Worm (Caenorhabditis elegans) whole organism, L4/young adult: ENCODE measurements around the gene cyp-14A5.

Experiments
- W03F9.2 ChIP-seq: fragments of 150-350 bp; optimal IDR thresholded peaks from 2 replicates; lab custom pipeline; 2014; ENCODE audit warnings: missing biosample characterization, missing genetic modification characterization
- dao-5 ChIP-seq: sonication (generic microtip); optimal IDR thresholded peaks from 2 replicates; lab custom pipeline; 2016; ENCODE audit warnings: missing genotype, missing genetic modification characterization, moderate library complexity, missing compliant biosample characterization
- him-1 ChIP-seq: sonication (generic microtip); optimal IDR thresholded peaks from 2 replicates; lab custom pipeline; 2016; ENCODE audit warnings: missing genotype, missing genetic modification reagents, missing genetic modification characterization, missing compliant biosample characterization

cyp-14A5 gene

ce11 chrV:5432499-5432898, 9.4 kb upstream of the cyp-14A5 start, which contains the start of gene F08F3.8:
Gene F08F3.8 (minus strand): TSS chrV:5432599.
- TF ChIP-seq W03F9.2 (tag; lab: Kevin White, UChicago) (no peak), him-1 (tag; lab: Kevin White, UChicago) (no peak), dao-5 (tag; lab: Kevin White, UChicago) (no peak)

- no peak for TF ChIP-seq him-1 (tag; lab: Kevin White, UChicago)
- no peak for TF ChIP-seq dao-5 (tag; lab: Kevin White, UChicago)
- TF ChIP-seq W03F9.2 (tag; lab: Kevin White, UChicago), result no peak
Measured at ce11 chrV:5427860-5428259, 4.8 kb upstream of the cyp-14A5 start, which contains the start of gene rhr-1. Gene rhr-1 (plus strand): TSS chrV:5428160.

- no peak for TF ChIP-seq dao-5 (tag; lab: Kevin White, UChicago)
- no peak for TF ChIP-seq W03F9.2 (tag; lab: Kevin White, UChicago)
- TF ChIP-seq him-1 (tag; lab: Kevin White, UChicago), result no peak
Measured at ce11 chrV:5426337-5426736, 3.3 kb upstream of the cyp-14A5 start.

- TF ChIP-seq dao-5 (tag; lab: Kevin White, UChicago) (no peak), W03F9.2 (tag; lab: Kevin White, UChicago) (no peak), him-1 (tag; lab: Kevin White, UChicago) (no peak)
Measured at ce11 chrV:5425008-5425407, 1.9 kb upstream of the cyp-14A5 start.

- TF ChIP-seq W03F9.2 (tag; lab: Kevin White, UChicago) (no peak), dao-5 (tag; lab: Kevin White, UChicago) (no peak), him-1 (tag; lab: Kevin White, UChicago) (no peak)
Measured at ce11 chrV:5419915-5420314, 3.2 kb downstream of the cyp-14A5 start, which contains the start of gene F08F3.6. Gene F08F3.6 (minus strand): TSS chrV:5420067.

- no peak for TF ChIP-seq W03F9.2 (tag; lab: Kevin White, UChicago)
- no peak for TF ChIP-seq him-1 (tag; lab: Kevin White, UChicago)
- no peak for TF ChIP-seq dao-5 (tag; lab: Kevin White, UChicago)
Measured at ce11 chrV:5412808-5413405, 10.2 kb downstream of the cyp-14A5 start, which contains the start of gene F08F3.10. Gene F08F3.10 (plus strand): TSS chrV:5413355.

- TF ChIP-seq W03F9.2 (tag; lab: Kevin White, UChicago) (no peak), dao-5 (tag; lab: Kevin White, UChicago) (no peak), him-1 (tag; lab: Kevin White, UChicago) (no peak)
Measured at ce11 chrV:5410679-5411078, 12.4 kb downstream of the cyp-14A5 start, which contains the start of gene F08F3.4. Gene F08F3.4 (plus strand): TSS chrV:5410955.

- TF ChIP-seq dao-5 (tag; lab: Kevin White, UChicago) (no peak), him-1 (tag; lab: Kevin White, UChicago) (no peak), W03F9.2 (tag; lab: Kevin White, UChicago) (no peak)
Measured at ce11 chrV:5408921-5409320, 14.2 kb downstream of the cyp-14A5 start.

- TF ChIP-seq him-1 (tag; lab: Kevin White, UChicago) (no peak), dao-5 (tag; lab: Kevin White, UChicago) (no peak), W03F9.2 (tag; lab: Kevin White, UChicago) (no peak)
Measured at ce11 chrV:5408223-5408622, 14.9 kb downstream of the cyp-14A5 start, which contains the start of gene C25A6.1. Gene C25A6.1 (plus strand): TSS chrV:5408523.

- TF ChIP-seq dao-5 (tag; lab: Kevin White, UChicago) (no peak), W03F9.2 (tag; lab: Kevin White, UChicago) (no peak), him-1 (tag; lab: Kevin White, UChicago) (no peak)
Measured at ce11 chrV:5405053-5405452, 18.0 kb downstream of the cyp-14A5 start, which contains the start of gene dmsr-7. Gene dmsr-7 (plus strand): TSS chrV:5405353.

ce11 chrV:5403938-5404337, 19.1 kb downstream of the cyp-14A5 start:
- TF ChIP-seq him-1 (tag; lab: Kevin White, UChicago), result peak; percentile 13
- TF ChIP-seq W03F9.2 (tag; lab: Kevin White, UChicago), result no peak

- TF ChIP-seq W03F9.2 (tag; lab: Kevin White, UChicago), result no peak
- no peak for TF ChIP-seq dao-5 (tag; lab: Kevin White, UChicago)
- no peak for TF ChIP-seq him-1 (tag; lab: Kevin White, UChicago)
Measured at ce11 chrV:5392993-5393628, 30.0 kb downstream of the cyp-14A5 start, which contains the start of gene C35A11.4. Gene C35A11.4 (minus strand): TSS chrV:5393148.

- TF ChIP-seq dao-5 (tag; lab: Kevin White, UChicago) (no peak), W03F9.2 (tag; lab: Kevin White, UChicago) (no peak), him-1 (tag; lab: Kevin White, UChicago) (no peak)
Measured at ce11 chrV:5385914-5386493, 37.1 kb downstream of the cyp-14A5 start, which contains the start of gene C35A11.2. Gene C35A11.2 (plus strand): TSS chrV:5386299.
